Worm (Caenorhabditis elegans): ENCODE measurements around the gene Y51A2B.9.

Gene Y51A2B.9

DNA sequence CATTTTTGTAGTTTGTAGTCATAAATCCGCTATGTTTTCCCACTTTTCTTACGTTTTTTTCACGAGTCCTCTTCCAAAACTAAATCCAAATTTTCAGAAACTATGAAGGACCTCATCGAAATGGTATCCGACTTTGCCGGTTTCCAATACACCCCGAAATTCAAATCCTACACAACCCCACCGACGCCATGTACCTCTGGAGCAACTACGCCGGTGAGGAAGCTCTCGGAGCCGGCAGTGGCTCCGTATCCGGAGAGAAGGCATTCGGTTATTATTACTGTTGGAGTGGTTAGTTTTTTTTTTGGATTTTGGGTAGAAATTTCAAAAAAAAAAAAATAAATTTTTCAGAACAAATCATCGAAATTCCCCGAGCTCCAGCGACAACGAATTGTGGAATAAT lies 45.5 kb downstream of the Y51A2B.9 start, which contains the start of gene C08E8.3:
C08E8.3 (plus strand) TSS at position 84 of the 400 bp plus-strand sequence.
- 0 out of 2 replicates have a peak, but pooled peaks have one; percentile 10 for TF ChIP-seq nfyb-1 (GFP tag; IDR thresholded peaks at IDR 0.05)
- TF ChIP-seq lin-26 (GFP tag; IDR thresholded peaks at IDR 0.05): no peak

ce11 chrV:18346080-18346479 lies 49.5 kb downstream of the Y51A2B.9 start:
- TF ChIP-seq hsf-1 (GFP tag; IDR thresholded peaks at IDR 0.05) (no peak), dox-1 (GFP tag; IDR thresholded peaks at IDR 0.05) (peak; percentile 88), F23B12.7 (tag; optimal IDR thresholded peaks at IDR 0.05; ENCODE audit: insufficient read depth) (no peak), sea-2 (GFP tag; IDR thresholded peaks at IDR 0.05) (no peak), C06A6.2 (GFP tag; conservative IDR thresholded peaks at IDR 0.05) (0 out of 2 replicates have a peak, but pooled peaks have one; percentile 27), gei-17 (GFP tag; optimal IDR thresholded peaks at IDR 0.05) (no peak), ekl-4 (GFP tag; IDR thresholded peaks at IDR 0.05) (no peak), rcor-1 (GFP tag; IDR thresholded peaks at IDR 0.05) (no peak), mxl-1 (tag; optimal IDR thresholded peaks at IDR 0.05) (no peak), let-607 (tag; optimal IDR thresholded peaks at IDR 0.05) (peak; percentile 22 to 76), F52B5.7 (tag; optimal IDR thresholded peaks at IDR 0.05) (no peak), F55B11.4 (tag; optimal IDR thresholded peaks at IDR 0.05; ENCODE audit: borderline replicate concordance, insufficient read depth) (no peak), dpff-1 (tag; optimal IDR thresholded peaks at IDR 0.05) (no peak), ceh-58 (GFP tag; IDR thresholded peaks at IDR 0.05) (no peak), lin-26 (GFP tag; IDR thresholded peaks at IDR 0.05) (no peak), nfyb-1 (GFP tag; IDR thresholded peaks at IDR 0.05) (0 out of 2 replicates have a peak, but pooled peaks have one; percentile 57), tbp1 (GFP tag; optimal IDR thresholded peaks at IDR 0.05) (peak; percentile 58), ztf-18 (tag; optimal IDR thresholded peaks at IDR 0.05) (no peak), tbx-9 (tag; optimal IDR thresholded peaks at IDR 0.05; ENCODE audit: borderline replicate concordance) (no peak), egl-44 (GFP tag; IDR thresholded peaks at IDR 0.05) (peak; percentile 83; the same call in 1 of the 2 replicates), ztf-28 (GFP tag; IDR thresholded peaks at IDR 0.05) (no peak), nhr-80 (tag; optimal IDR thresholded peaks at IDR 0.05) (peak; percentile 99), B0336.3 (GFP tag; IDR thresholded peaks at IDR 0.05) (peak; percentile 77), F22D6.2 (tag; optimal IDR thresholded peaks at IDR 0.05) (peak; percentile 73), lsl-1 (GFP tag; optimal IDR thresholded peaks at IDR 0.05) (no peak), lsy-27 (tag; optimal IDR thresholded peaks at IDR 0.05; ENCODE audit: borderline replicate concordance, insufficient read depth) (no peak), rpc-1 (optimal IDR thresholded peaks at IDR 0.05) (no peak), rpc-1 (tag; optimal IDR thresholded peaks at IDR 0.05) (no peak), unc-130 (GFP tag; optimal IDR thresholded peaks at IDR 0.05) (no peak), snpc-3.4 (tag; optimal IDR thresholded peaks at IDR 0.05) (no peak), ztf-22 (GFP tag; optimal IDR thresholded peaks at IDR 0.05) (peak; percentile 96), cebp-1 (GFP tag; IDR thresholded peaks at IDR 0.05) (peak; percentile 25; the same call in 1 of the 2 replicates), cebp-1 (tag; optimal IDR thresholded peaks at IDR 0.05) (peak; percentile 77), sdz-38 (tag; optimal IDR thresholded peaks at IDR 0.05) (no peak), F49E8.2 (tag; optimal IDR thresholded peaks at IDR 0.05; ENCODE audit: insufficient read depth) (no peak), unc-62 (GFP tag; optimal IDR thresholded peaks at IDR 0.05) (peak; percentile 25), atf-7 (tag; optimal IDR thresholded peaks at IDR 0.05) (peak; percentile 94), dpl-1 (GFP tag; optimal IDR thresholded peaks at IDR 0.05) (no peak), Y53G8AR.9 (GFP tag; conservative IDR thresholded peaks at IDR 0.05) (0 out of 2 replicates have a peak, but pooled peaks have one; percentile 30), snpc-1.1 (tag; optimal IDR thresholded peaks at IDR 0.05; ENCODE audit: insufficient read depth) (no peak), madf-10 (tag; optimal IDR thresholded peaks at IDR 0.05) (peak; percentile 40), snpc-1.3 (tag; optimal IDR thresholded peaks at IDR 0.05; ENCODE audit: insufficient read depth) (no peak), hrde-1 (tag; optimal IDR thresholded peaks at IDR 0.05; ENCODE audit: borderline replicate concordance) (no peak), snpc-4 (GFP tag; optimal IDR thresholded peaks at IDR 0.05) (no peak), snpc-4 (tag; optimal IDR thresholded peaks at IDR 0.05) (peak in 2 of 4 experiments; percentile 5 to 76), aptf-3 (GFP tag; IDR thresholded peaks at IDR 0.05) (no peak)

All from whole organism, young adult.